Worm (Caenorhabditis elegans) whole organism, early embryonic: ENCODE measurements around the gene Y48E1C.4.

ENCODE experiments used
- ama-1 ChIP-seq: fragments of 150-350 bp; optimal IDR thresholded peaks from 2 replicates; lab custom pipeline; 2014
- flt-1 ChIP-seq: fragments of 200-800 bp; sonication (Bioruptor generic); IDR thresholded peaks from 2 replicates; pipeline ENCODE4 v1.3.6; 2022; ENCODE audit warnings: missing genetic modification characterization, missing compliant biosample characterization
- hnd-1 ChIP-seq: sonication (generic microtip); optimal IDR thresholded peaks from 2 replicates; lab custom pipeline; 2016; ENCODE audit warnings: missing genetic modification characterization, missing compliant biosample characterization
- sea-1 ChIP-seq: fragments of 200-800 bp; sonication (Bioruptor generic); conservative IDR thresholded peaks from 2 replicates; pipeline ENCODE4 v1.3.6; 2022; ENCODE audit warnings: missing genetic modification characterization, missing compliant biosample characterization
- tbx-11 ChIP-seq: fragments of 200-800 bp; sonication (Bioruptor generic); IDR thresholded peaks from 2 replicates; pipeline ENCODE4 v1.3.6; 2022; ENCODE audit warnings: missing genetic modification characterization, missing compliant biosample characterization
- tbx-37 ChIP-seq: fragments of 200-800 bp; sonication (Bioruptor generic); conservative IDR thresholded peaks from 2 replicates; pipeline ENCODE4 v1.3.6; 2022; ENCODE audit warnings: missing genetic modification reagents, missing genetic modification characterization, missing compliant biosample characterization
- tra-4 ChIP-seq: sonication (generic microtip); optimal IDR thresholded peaks from 2 replicates; lab custom pipeline; 2017; ENCODE audit warnings: missing genetic modification characterization, missing compliant biosample characterization

DNA sequence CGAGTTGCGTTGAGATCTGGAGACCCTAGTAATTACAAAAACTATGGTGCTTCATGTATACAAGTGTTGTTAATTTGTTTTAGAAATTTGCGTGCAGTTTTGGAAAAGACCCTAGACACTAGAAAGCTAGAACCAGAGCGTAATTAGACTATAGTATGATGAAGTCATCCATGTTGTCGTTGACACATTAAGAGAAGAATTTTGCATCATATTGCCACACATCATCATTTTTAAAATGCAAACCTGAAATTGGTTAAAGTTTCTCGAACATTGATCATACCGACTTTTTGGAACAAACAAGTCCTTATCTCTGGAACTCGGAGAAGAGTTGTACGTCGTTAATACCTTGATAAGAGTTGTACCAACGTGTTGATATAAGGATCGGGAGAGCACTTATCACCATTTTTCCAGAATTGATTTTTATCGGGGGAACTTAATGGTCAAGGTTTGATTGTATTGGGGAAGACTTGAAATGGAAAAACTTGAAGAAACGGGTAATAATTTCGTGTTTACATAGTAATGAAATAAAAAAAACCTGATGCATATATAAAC lies 31.3 kb upstream of the Y48E1C.4 start:
- TF ChIP-seq flt-1 (GFP tag; lab: Robert Waterston, UW): no peak
- no peak for TF ChIP-seq sea-1
- TF ChIP-seq tbx-37 (GFP tag; lab: Robert Waterston, UW): no peak
- no peak for TF ChIP-seq tbx-11
- no peak for TF ChIP-seq ama-1 (lab: Kevin White, UChicago)
- no peak for TF ChIP-seq hnd-1
- no peak for TF ChIP-seq tra-4 (tag; lab: Kevin White, UChicago)
